Worm (Caenorhabditis elegans) whole organism, mixed stage, embryonic: ENCODE measurements around the gene Y53G8AL.4.
"Not testable (repeated sequence)": the region's sequence is repeated elsewhere in the genome, so short reads cannot be mapped to it uniquely, and the experiment has no call there.

Source experiments
- M03D4.4 ChIP-seq: sonication (generic microtip); optimal IDR thresholded peaks from 2 replicates; lab custom pipeline; 2017; ENCODE audit warnings: mild to moderate bottlenecking, missing genetic modification characterization, missing compliant biosample characterization
- bed-3 ChIP-seq: fragments of 200-800 bp; sonication (Bioruptor generic); optimal IDR thresholded peaks from 3 replicates; lab custom pipeline; 2018; ENCODE audit warnings: mild to moderate bottlenecking, missing genetic modification characterization, moderate library complexity, missing compliant biosample characterization
- blmp-1 ChIP-seq: fragments of 150-350 bp; optimal IDR thresholded peaks from 2 replicates; lab custom pipeline; 2014; ENCODE audit warnings: missing biosample characterization, missing genetic modification characterization
- ceh-39 ChIP-seq: fragments of 150-350 bp; optimal IDR thresholded peaks from 2 replicates; lab custom pipeline; 2014; ENCODE audit warnings: missing biosample characterization, missing genetic modification characterization
- ceh-43 ChIP-seq: fragments of 200-800 bp; sonication (Bioruptor generic); optimal IDR thresholded peaks from 2 replicates; lab custom pipeline; 2018; ENCODE audit warnings: mild to moderate bottlenecking, missing genetic modification characterization, moderate library complexity, missing compliant biosample characterization
- ceh-83 ChIP-seq: fragments of 200-800 bp; sonication (Bioruptor generic); optimal IDR thresholded peaks from 2 replicates; lab custom pipeline; 2018; ENCODE audit warnings: mild to moderate bottlenecking, missing genetic modification characterization, missing compliant biosample characterization
- ces-1 ChIP-seq: fragments of 150-350 bp; optimal IDR thresholded peaks from 2 replicates; lab custom pipeline; 2014; ENCODE audit warnings: missing biosample characterization, missing genetic modification reagents, missing genetic modification characterization
- elt-1 ChIP-seq: sonication (generic microtip); optimal IDR thresholded peaks from 2 replicates; lab custom pipeline; 2017; ENCODE audit warnings: missing genetic modification characterization, mild to moderate bottlenecking, missing compliant biosample characterization, antibody characterized with exemption, moderate library complexity, borderline replicate concordance; ENCODE audit not compliant: insufficient read depth
- flh-1 ChIP-seq: fragments of 200-800 bp; sonication (Bioruptor generic); optimal IDR thresholded peaks from 2 replicates; lab custom pipeline; 2018; ENCODE audit warnings: mild to moderate bottlenecking, missing genetic modification characterization, moderate library complexity, missing compliant biosample characterization
- ham-2 ChIP-seq: fragments of 200-800 bp; sonication (Bioruptor generic); optimal IDR thresholded peaks from 2 replicates; lab custom pipeline; 2018; ENCODE audit warnings: mild to moderate bottlenecking, missing genetic modification characterization, missing compliant biosample characterization
- hlh-1 ChIP-seq: fragments of 150-350 bp; optimal IDR thresholded peaks from 2 replicates; lab custom pipeline; 2014; ENCODE audit warnings: missing biosample characterization, missing genetic modification reagents, missing genetic modification characterization
- lin-13 ChIP-seq: fragments of 150-350 bp; optimal IDR thresholded peaks from 2 replicates; lab custom pipeline; 2014; ENCODE audit warnings: missing biosample characterization, missing genetic modification characterization
- lin-32 ChIP-seq: fragments of 200-800 bp; sonication (Bioruptor generic); optimal IDR thresholded peaks from 2 replicates; lab custom pipeline; 2018; ENCODE audit warnings: mild to moderate bottlenecking, missing genetic modification characterization, missing compliant biosample characterization
- lsy-2 ChIP-seq: fragments of 150-350 bp; optimal IDR thresholded peaks from 2 replicates; lab custom pipeline; 2014; ENCODE audit warnings: missing biosample characterization, missing genetic modification characterization
- mab-5 ChIP-seq: fragments of 150-350 bp; optimal IDR thresholded peaks from 2 replicates; lab custom pipeline; 2014; ENCODE audit warnings: missing biosample characterization, missing genetic modification characterization
- mep-1 ChIP-seq: fragments of 150-350 bp; optimal IDR thresholded peaks from 2 replicates; lab custom pipeline; 2017; ENCODE audit warnings: missing biosample characterization, missing genetic modification reagents, missing genetic modification characterization, inconsistent platforms
- mls-2 ChIP-seq: sonication (generic microtip); optimal IDR thresholded peaks from 2 replicates; lab custom pipeline; 2016; ENCODE audit warnings: mild to moderate bottlenecking, missing genetic modification characterization, moderate library complexity, missing compliant biosample characterization
- nhr-237 ChIP-seq: fragments of 150-350 bp; optimal IDR thresholded peaks from 2 replicates; lab custom pipeline; 2014; ENCODE audit warnings: missing biosample characterization, missing genetic modification characterization
- nhr-76 ChIP-seq: sonication (generic microtip); optimal IDR thresholded peaks from 2 replicates; lab custom pipeline; 2017; ENCODE audit warnings: missing biosample characterization, missing genetic modification characterization
- pha-4 ChIP-seq: fragments of 150-350 bp; optimal IDR thresholded peaks from 2 replicates; lab custom pipeline; 2018; ENCODE audit warnings: missing biosample characterization, missing genetic modification reagents, missing genetic modification characterization
- sem-2 ChIP-seq: fragments of 200-800 bp; sonication (Bioruptor generic); optimal IDR thresholded peaks from 2 replicates; lab custom pipeline; 2018; ENCODE audit warnings: mild to moderate bottlenecking, missing genetic modification characterization, missing compliant biosample characterization
- snpc-4 ChIP-seq: fragments of 150-350 bp; optimal IDR thresholded peaks from 2 replicates; lab custom pipeline; 2014; ENCODE audit warnings: missing biosample characterization, missing genetic modification characterization
- sptf-1 ChIP-seq: sonication (generic microtip); optimal IDR thresholded peaks from 2 replicates; lab custom pipeline; 2017; ENCODE audit warnings: mild to moderate bottlenecking, missing genetic modification characterization, moderate library complexity, missing compliant biosample characterization
- tbx-8 ChIP-seq: fragments of 200-800 bp; sonication (Bioruptor generic); optimal IDR thresholded peaks from 2 replicates; lab custom pipeline; 2018; ENCODE audit warnings: mild to moderate bottlenecking, missing genetic modification characterization, moderate library complexity, missing compliant biosample characterization
- unc-120 ChIP-seq: sonication (generic microtip); optimal IDR thresholded peaks from 2 replicates; lab custom pipeline; 2017; ENCODE audit warnings: missing genetic modification characterization, missing compliant biosample characterization; ENCODE audit not compliant: poor library complexity, severe bottlenecking
- unc-39 ChIP-seq: fragments of 150-350 bp; optimal IDR thresholded peaks from 2 replicates; lab custom pipeline; 2014; ENCODE audit warnings: missing biosample characterization, missing genetic modification characterization
- unc-62 ChIP-seq: fragments of 150-350 bp; optimal IDR thresholded peaks from 2 replicates; lab custom pipeline; 2014; ENCODE audit warnings: missing biosample characterization, missing genetic modification reagents, missing genetic modification characterization
- zip-8 ChIP-seq: fragments of 150-350 bp; optimal IDR thresholded peaks from 2 replicates; lab custom pipeline; 2014; ENCODE audit warnings: missing biosample characterization, missing genetic modification characterization
- ztf-11 ChIP-seq: fragments of 150-350 bp; optimal IDR thresholded peaks from 2 replicates; lab custom pipeline; 2014; ENCODE audit warnings: missing biosample characterization, missing genetic modification characterization

Gene Y53G8AL.4

ce11 chrIII:3259691-3260090, 9.2 kb upstream of the Y53G8AL.4 start, which contains the start of gene Y53G8AM.6:
Gene Y53G8AM.6, minus strand, starts transcription at chrIII:3259791.
- TF ChIP-seq flh-1; ztf-11 (tag; lab: Kevin White, UChicago); mep-1: not testable (repeated sequence)

ce11 chrIII:3258306-3258705, 7.9 kb upstream of the Y53G8AL.4 start, which contains the start of gene nspg-7.2:
Gene nspg-7.2, minus strand, starts transcription at chrIII:3258406.
- TF ChIP-seq mab-5 (tag; lab: Kevin White, UChicago) = no peak
- TF ChIP-seq ceh-83 (GFP tag; lab: Kevin White, UChicago) = no peak
- TF ChIP-seq ham-2 = no peak
- TF ChIP-seq unc-39 (tag; lab: Kevin White, UChicago) = no peak
- no peak for TF ChIP-seq blmp-1 (tag; lab: Kevin White, UChicago)
- no peak for TF ChIP-seq sem-2 (GFP tag; lab: Kevin White, UChicago)
- TF ChIP-seq ceh-39 (tag; lab: Kevin White, UChicago) = no peak
- no peak for TF ChIP-seq ces-1
- TF ChIP-seq tbx-8 = no peak
- no peak for TF ChIP-seq snpc-4 (tag; lab: Kevin White, UChicago)
- no peak for TF ChIP-seq lin-13 (tag; lab: Kevin White, UChicago)
- no peak for TF ChIP-seq lsy-2 (tag; lab: Kevin White, UChicago)

- TF ChIP-seq tbx-8 (no peak), elt-1 (tag; lab: Kevin White, UChicago) (no peak), ces-1 (no peak), ham-2 (no peak), nhr-76 (tag; lab: Kevin White, UChicago) (no peak), bed-3 (no peak), pha-4 (no peak), mab-5 (tag; lab: Kevin White, UChicago) (no peak), zip-8 (tag; lab: Kevin White, UChicago) (no peak), blmp-1 (tag; lab: Kevin White, UChicago) (no peak), lin-13 (tag; lab: Kevin White, UChicago) (no peak)
Measured at ce11 chrIII:3255575-3255974, 5.1 kb upstream of the Y53G8AL.4 start, which contains the start of gene Y53G8AM.4. Gene Y53G8AM.4, minus strand, starts transcription at chrIII:3255675.

ce11 chrIII:3255023-3255422, 4.6 kb upstream of the Y53G8AL.4 start:
- TF ChIP-seq ztf-11 (tag; lab: Kevin White, UChicago) = no peak
- no peak for TF ChIP-seq zip-8 (tag; lab: Kevin White, UChicago)
- no peak for TF ChIP-seq nhr-237 (tag; lab: Kevin White, UChicago)
- TF ChIP-seq pha-4 = no peak
- no peak for TF ChIP-seq ceh-43 (GFP tag; lab: Kevin White, UChicago)
- no peak for TF ChIP-seq unc-62
- TF ChIP-seq lsy-2 (tag; lab: Kevin White, UChicago) = no peak

- TF ChIP-seq sptf-1 = no peak
- TF ChIP-seq ztf-11 (tag; lab: Kevin White, UChicago) = no peak
- TF ChIP-seq ceh-39 (tag; lab: Kevin White, UChicago) = no peak
- no peak for TF ChIP-seq bed-3
- no peak for TF ChIP-seq ceh-83 (GFP tag; lab: Kevin White, UChicago)
- TF ChIP-seq unc-39 (tag; lab: Kevin White, UChicago) = no peak
Measured at ce11 chrIII:3253736-3254135, 3.3 kb upstream of the Y53G8AL.4 start.

- TF ChIP-seq elt-1 (tag; lab: Kevin White, UChicago) (no peak), hlh-1 (no peak), ceh-43 (GFP tag; lab: Kevin White, UChicago) (no peak), nhr-237 (tag; lab: Kevin White, UChicago) (no peak), blmp-1 (tag; lab: Kevin White, UChicago) (no peak), mab-5 (tag; lab: Kevin White, UChicago) (no peak), lin-32 (GFP tag; lab: Kevin White, UChicago) (no peak), snpc-4 (tag; lab: Kevin White, UChicago) (no peak), unc-39 (tag; lab: Kevin White, UChicago) (no peak), zip-8 (tag; lab: Kevin White, UChicago) (no peak), M03D4.4 (no peak), mls-2 (tag; lab: Kevin White, UChicago) (no peak), unc-120 (tag; lab: Kevin White, UChicago) (no peak)
Measured at ce11 chrIII:3253043-3253442, 2.6 kb upstream of the Y53G8AL.4 start, which contains the start of gene Y53G8AL.3. Gene Y53G8AL.3, minus strand, starts transcription at chrIII:3253143.
